Fruit fly (Drosophila melanogaster): ENCODE measurements around the gene Ugt301D1.

Gene Ugt301D1

DNA sequence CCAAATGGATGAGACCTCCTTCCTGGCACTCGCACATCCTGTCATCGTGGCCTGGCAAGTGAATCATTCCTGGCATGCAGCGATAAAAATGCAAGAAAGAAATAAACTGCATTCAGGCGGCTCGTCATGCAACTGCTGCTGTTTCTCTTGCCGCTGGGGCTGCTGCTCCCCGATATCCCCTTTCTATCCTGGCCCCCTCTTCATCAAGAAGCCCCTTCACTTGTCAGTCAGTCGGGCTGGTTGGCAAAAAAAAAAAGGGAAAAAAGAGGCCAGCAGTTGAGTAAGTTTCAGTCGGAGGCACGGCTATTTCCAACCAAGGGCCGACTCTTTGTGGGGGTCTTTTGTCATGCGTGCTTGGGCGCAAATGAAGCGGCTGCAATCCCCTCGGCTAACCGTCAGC, 27.6 kb upstream of the Ugt301D1 start:
- TF ChIP-seq noc (tag; optimal IDR thresholded peaks at IDR 0.05) = no peak

dm6 chr2L:18482170-18482569, 27.2 kb upstream of the Ugt301D1 start:
- TF ChIP-seq noc (tag; optimal IDR thresholded peaks at IDR 0.05) = no peak

- TF ChIP-seq noc (tag; optimal IDR thresholded peaks at IDR 0.05) = no peak
Observed at dm6 chr2L:18482989-18483388, 26.4 kb upstream of the Ugt301D1 start.

DNA sequence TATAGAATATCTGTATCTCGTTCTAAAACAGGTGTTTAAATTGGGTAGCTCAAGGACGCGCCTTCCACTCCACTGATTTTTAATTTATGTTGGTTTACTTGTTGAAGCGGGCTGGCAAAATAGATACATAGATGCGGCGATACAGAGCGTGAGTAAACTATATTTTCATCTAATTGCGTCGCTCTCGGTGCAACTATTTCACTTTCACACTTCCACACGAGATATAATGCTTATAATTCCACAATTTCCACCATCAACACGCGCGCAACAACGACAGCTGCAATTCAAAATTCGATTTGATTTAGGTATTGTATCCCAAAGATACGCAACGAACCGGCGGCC, 25.3 kb upstream of the Ugt301D1 start:
- no peak for TF ChIP-seq noc (tag; optimal IDR thresholded peaks at IDR 0.05)

dm6 chr2L:18484382-18485050, 24.8 kb upstream of the Ugt301D1 start, which contains the start of gene CG10283:
Gene CG10283 (minus strand): TSS chr2L:18484513.
- no peak for TF ChIP-seq noc (tag; optimal IDR thresholded peaks at IDR 0.05)

DNA sequence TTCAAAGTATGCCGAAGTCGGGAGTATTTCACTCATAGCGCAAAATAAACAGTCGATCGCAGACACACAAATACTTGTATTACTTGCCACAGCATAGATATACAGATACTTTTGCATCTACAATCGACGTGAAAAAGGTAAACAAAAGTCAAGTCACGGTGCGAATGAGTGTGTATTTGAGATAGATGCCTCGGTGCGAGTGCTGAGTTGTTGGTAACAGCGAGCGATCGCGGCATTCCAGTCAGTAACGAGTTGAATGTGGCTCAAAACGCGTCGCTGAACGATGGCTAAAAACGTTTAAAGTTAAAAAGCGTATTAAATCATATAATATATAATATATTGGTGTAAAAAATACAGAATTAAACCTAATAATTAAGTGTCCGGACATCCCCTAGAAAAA, 24.1 kb upstream of the Ugt301D1 start, which contains the start of gene grnd:
grnd (plus strand) TSS at position 207 of the 400 bp plus-strand sequence.
- TF ChIP-seq noc (tag; optimal IDR thresholded peaks at IDR 0.05) = no peak

- no peak for TF ChIP-seq noc (tag; optimal IDR thresholded peaks at IDR 0.05)
Observed at dm6 chr2L:18486828-18487227, 22.5 kb upstream of the Ugt301D1 start.

DNA sequence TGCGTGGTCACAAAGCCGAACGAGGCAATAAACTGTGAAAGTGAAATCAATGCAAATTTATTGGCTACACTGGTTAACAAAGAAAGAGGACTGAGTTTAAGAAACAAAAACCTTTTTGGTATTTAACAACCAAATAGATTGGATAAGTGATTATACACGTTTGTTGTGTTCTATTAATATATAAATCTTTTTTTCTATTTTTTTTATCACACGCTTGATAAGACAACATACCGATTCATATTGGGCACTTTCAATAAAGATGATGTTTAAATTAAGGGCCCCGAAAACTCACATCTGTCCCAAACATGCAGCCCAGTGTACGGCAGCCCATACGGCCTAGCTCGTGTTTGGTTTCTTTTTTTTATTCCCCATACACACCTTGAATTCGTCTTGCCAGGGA, 16.2 kb upstream of the Ugt301D1 start:
- TF ChIP-seq noc (tag; optimal IDR thresholded peaks at IDR 0.05) = no peak

DNA sequence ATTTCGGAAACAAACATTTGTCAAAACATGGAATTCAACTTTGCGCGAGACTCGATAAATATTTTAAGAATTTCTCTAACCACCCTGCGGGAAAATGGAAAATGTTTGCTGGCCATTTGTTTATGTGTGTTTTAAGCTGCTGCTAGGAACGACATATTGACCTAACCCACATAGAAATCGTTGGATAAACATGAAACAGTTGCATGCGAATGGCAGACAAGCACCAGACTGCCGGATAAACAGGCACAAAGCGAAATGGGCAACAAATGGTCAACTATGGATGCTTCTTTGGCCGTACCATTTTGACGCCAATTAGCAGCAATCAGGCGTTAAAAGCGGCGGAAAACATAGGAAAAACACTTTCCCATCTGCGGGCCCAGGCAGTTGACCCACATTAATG, 12.5 kb upstream of the Ugt301D1 start:
- TF ChIP-seq noc (tag; optimal IDR thresholded peaks at IDR 0.05) = no peak

DNA sequence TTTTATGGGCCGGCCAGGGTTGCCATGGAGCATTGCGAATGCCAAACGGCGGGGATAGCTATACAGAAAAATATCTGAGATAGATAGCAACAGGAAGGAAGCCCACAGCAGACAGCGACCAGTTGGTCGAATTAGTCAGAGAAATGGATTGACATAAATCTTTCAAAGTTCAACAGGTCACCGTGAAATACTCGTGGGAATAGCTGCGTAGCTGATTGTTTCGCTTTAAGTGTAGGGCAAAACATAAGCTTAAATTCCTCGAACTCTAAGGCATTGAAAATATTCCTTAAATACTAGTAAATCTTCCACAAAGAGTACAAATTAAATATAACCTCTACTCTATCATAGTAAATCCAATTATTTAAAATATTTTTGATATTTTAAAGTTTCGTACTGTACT, 9.5 kb upstream of the Ugt301D1 start:
- no peak for TF ChIP-seq noc (tag; optimal IDR thresholded peaks at IDR 0.05)

DNA sequence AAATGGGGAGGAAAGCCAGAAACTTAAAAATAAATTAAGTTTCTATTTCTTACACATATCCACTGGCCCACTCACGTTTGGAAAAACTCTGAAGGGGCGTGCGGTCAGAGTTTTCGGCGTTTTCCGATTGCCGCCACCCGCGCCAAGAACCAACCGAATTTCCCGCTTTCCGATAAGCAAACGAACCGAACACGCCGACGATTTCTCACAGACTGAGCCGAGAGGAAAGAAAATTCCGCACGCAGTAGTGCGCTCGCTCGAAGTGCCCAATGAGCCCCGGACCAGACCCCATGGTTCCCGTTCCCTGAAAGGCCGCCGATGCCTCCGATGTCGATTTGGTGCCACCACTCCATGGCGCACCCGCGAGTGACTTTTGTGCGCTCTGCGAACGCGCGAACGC, 5.6 kb upstream of the Ugt301D1 start, which contains the start of gene kon:
kon (minus strand) TSS at position 219 of the 400 bp plus-strand sequence.
- TF ChIP-seq noc (tag; optimal IDR thresholded peaks at IDR 0.05) = no peak

dm6 chr2L:18504881-18505280, 4.5 kb upstream of the Ugt301D1 start:
- no peak for TF ChIP-seq noc (tag; optimal IDR thresholded peaks at IDR 0.05)

DNA sequence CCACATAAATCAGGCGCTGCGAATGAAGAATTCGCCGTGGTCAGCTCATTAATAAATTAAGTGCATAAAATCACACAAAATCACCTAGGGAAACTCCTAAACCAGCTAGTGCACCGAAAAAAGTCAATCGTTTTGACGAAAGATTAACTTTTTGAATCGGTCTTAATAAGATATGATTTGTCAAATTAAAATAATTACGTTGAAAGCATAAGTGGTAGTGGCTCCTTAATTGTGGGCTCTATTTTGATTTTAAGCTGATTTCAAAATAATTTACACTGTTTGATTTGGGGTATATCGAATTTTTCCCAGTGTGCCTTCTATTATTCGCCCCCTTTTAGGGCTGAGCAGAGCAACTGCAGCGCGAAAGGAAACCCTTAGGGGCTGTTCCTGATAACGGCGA, 3.9 kb upstream of the Ugt301D1 start:
- no peak for TF ChIP-seq noc (tag; optimal IDR thresholded peaks at IDR 0.05)

dm6 chr2L:18506923-18507322, 2.4 kb upstream of the Ugt301D1 start:
- no peak for TF ChIP-seq noc (tag; optimal IDR thresholded peaks at IDR 0.05)

dm6 chr2L:18513402-18513801, 4.0 kb downstream of the Ugt301D1 start:
- no peak for TF ChIP-seq noc (tag; optimal IDR thresholded peaks at IDR 0.05)

DNA sequence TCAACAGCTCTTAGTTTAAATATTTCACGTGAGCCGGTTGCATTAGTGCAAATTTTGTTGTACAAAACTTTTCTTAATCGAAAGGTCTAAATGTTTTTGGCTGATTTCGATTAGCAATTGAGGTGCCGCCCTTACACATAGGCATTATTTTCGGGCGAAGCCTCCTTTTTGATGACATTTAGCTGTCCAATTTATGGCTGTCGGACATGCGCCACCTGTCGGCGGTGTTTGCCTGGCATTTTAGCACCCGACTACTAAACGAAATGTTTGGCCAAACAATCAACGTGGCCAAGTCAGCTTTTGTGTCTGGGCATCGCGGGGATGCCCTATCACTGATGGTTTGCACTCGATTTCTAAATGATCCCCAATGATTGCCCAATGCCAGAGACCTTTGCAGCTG, 7.0 kb downstream of the Ugt301D1 start:
- no peak for TF ChIP-seq noc (tag; optimal IDR thresholded peaks at IDR 0.05)

- no peak for TF ChIP-seq noc (tag; optimal IDR thresholded peaks at IDR 0.05)
Observed at dm6 chr2L:18517002-18517635, 7.8 kb downstream of the Ugt301D1 start, which contains the start of gene CG10211. Gene CG10211 (plus strand): TSS chr2L:18517487.

DNA sequence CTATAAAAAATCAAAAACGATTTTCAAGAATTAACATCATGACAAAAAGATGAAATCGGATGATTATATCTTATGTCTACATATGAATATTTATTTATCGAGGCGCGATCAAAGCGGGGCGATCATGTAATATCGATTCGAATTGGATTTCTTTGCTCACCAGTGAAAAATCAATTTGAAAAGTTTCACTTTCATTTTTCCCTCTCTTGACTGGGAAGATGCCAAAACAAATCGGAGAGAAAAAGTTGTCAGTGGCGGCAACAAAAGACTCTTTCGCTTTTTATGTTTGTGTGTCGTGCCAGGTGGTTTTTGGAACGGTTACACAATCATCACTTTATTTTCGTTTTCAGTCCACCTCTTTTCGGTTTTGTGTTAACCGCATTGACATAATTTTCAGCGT, 9.5 kb downstream of the Ugt301D1 start:
- no peak for TF ChIP-seq noc (tag; optimal IDR thresholded peaks at IDR 0.05)
